Fruit fly (Drosophila melanogaster) whole organism, pupa: ENCODE measurements around the gene Gpo3.

Experiments
- CG10348 ChIP-seq: fragments of 200-800 bp; sonication (Bioruptor generic); IDR thresholded peaks from 2 replicates; pipeline ENCODE4 v1.3.6; 2022; ENCODE audit warnings: missing biosample characterization, missing genetic modification characterization
- CG12605 ChIP-seq: fragments of 200-800 bp; sonication (Bioruptor generic); IDR thresholded peaks from 2 replicates; pipeline ENCODE4 v1.3.6; 2022; ENCODE audit warnings: missing biosample characterization, missing genetic modification characterization
- CG13204 ChIP-seq: fragments of 200-800 bp; sonication (Bioruptor generic); optimal IDR thresholded peaks from 2 replicates; lab custom pipeline; 2018; ENCODE audit warnings: missing biosample characterization, mild to moderate bottlenecking, missing genetic modification characterization, moderate library complexity
- CG14655 ChIP-seq: fragments of 200-800 bp; sonication (Bioruptor generic); optimal IDR thresholded peaks from 3 replicates; lab custom pipeline; 2017; ENCODE audit warnings: mild to moderate bottlenecking, missing biosample characterization, missing genetic modification reagents, missing genetic modification characterization
- CG15710 ChIP-seq: fragments of 200-800 bp; sonication (Bioruptor generic); optimal IDR thresholded peaks from 2 replicates; lab custom pipeline; 2018; ENCODE audit warnings: missing biosample characterization, mild to moderate bottlenecking, missing genetic modification characterization, moderate library complexity
- CG17806 ChIP-seq: fragments of 200-800 bp; sonication (Bioruptor generic); optimal IDR thresholded peaks from 2 replicates; lab custom pipeline; 2018; ENCODE audit warnings: missing biosample characterization, mild to moderate bottlenecking, missing genetic modification characterization, moderate library complexity
- CG32121 ChIP-seq: fragments of 200-800 bp; sonication (Bioruptor generic); IDR thresholded peaks from 2 replicates; pipeline ENCODE4 v1.3.6; 2022; ENCODE audit warnings: missing biosample characterization, missing genetic modification characterization
- CG34367 ChIP-seq: fragments of 200-800 bp; sonication (Bioruptor generic); optimal IDR thresholded peaks from 2 replicates; lab custom pipeline; 2018; ENCODE audit warnings: missing biosample characterization, mild to moderate bottlenecking, missing genetic modification characterization
- CG4496 ChIP-seq: fragments of 200-800 bp; sonication (Bioruptor generic); IDR thresholded peaks from 3 replicates; pipeline ENCODE4 v1.3.6; 2022; ENCODE audit warnings: missing biosample characterization, missing genetic modification characterization
- CG8159 ChIP-seq: fragments of 200-800 bp; sonication (Bioruptor generic); optimal IDR thresholded peaks from 3 replicates; lab custom pipeline; 2018; ENCODE audit warnings: missing biosample characterization, mild to moderate bottlenecking, missing genetic modification characterization, moderate library complexity
- CG8301 ChIP-seq: fragments of 200-800 bp; sonication (Bioruptor generic); optimal IDR thresholded peaks from 2 replicates; lab custom pipeline; 2018; ENCODE audit warnings: missing biosample characterization, mild to moderate bottlenecking, missing genetic modification characterization
- CG9948 ChIP-seq: fragments of 200-800 bp; sonication (Bioruptor generic); optimal IDR thresholded peaks from 2 replicates; lab custom pipeline; 2018; ENCODE audit warnings: missing biosample characterization, mild to moderate bottlenecking, missing genetic modification characterization, moderate library complexity
- D1 ChIP-seq: fragments of 200-800 bp; sonication (Bioruptor generic); optimal IDR thresholded peaks from 2 replicates; lab custom pipeline; 2018; ENCODE audit warnings: missing biosample characterization, mild to moderate bottlenecking, missing genetic modification characterization, moderate library complexity
- EcR ChIP-seq: fragments of 200-800 bp; sonication (Bioruptor generic); optimal IDR thresholded peaks from 3 replicates; lab custom pipeline; 2019; ENCODE audit warnings: missing biosample characterization, missing genetic modification characterization, mild to moderate bottlenecking, moderate library complexity, missing genetic modification reagents
- Ets98B ChIP-seq: fragments of 200-800 bp; sonication (Bioruptor generic); IDR thresholded peaks from 2 replicates; pipeline ENCODE4 v1.3.6; 2022; ENCODE audit warnings: missing biosample characterization, missing genetic modification characterization
- Pif1A ChIP-seq: fragments of 200-800 bp; sonication (Bioruptor generic); optimal IDR thresholded peaks from 3 replicates; lab custom pipeline; 2016; ENCODE audit warnings: missing biosample characterization, missing genetic modification characterization
- Pif1B ChIP-seq: fragments of 200-800 bp; sonication (Bioruptor generic); optimal IDR thresholded peaks from 3 replicates; lab custom pipeline; 2016; ENCODE audit warnings: missing biosample characterization, missing genetic modification characterization
- Snoo ChIP-seq: fragments of 200-800 bp; sonication (Bioruptor generic); optimal IDR thresholded peaks from 3 replicates; lab custom pipeline; 2017; ENCODE audit warnings: missing biosample characterization, mild to moderate bottlenecking, missing genetic modification characterization, inconsistent platforms
- fd96Ca ChIP-seq: fragments of 200-800 bp; sonication (Bioruptor generic); IDR thresholded peaks from 3 replicates; pipeline ENCODE4 v1.3.6; 2022; ENCODE audit warnings: missing biosample characterization, missing genetic modification characterization
- gl ChIP-seq: fragments of 200-800 bp; sonication (Bioruptor generic); optimal IDR thresholded peaks from 2 replicates; lab custom pipeline; 2018; ENCODE audit warnings: missing biosample characterization, mild to moderate bottlenecking, missing genetic modification characterization
- rn ChIP-seq: fragments of 200-800 bp; sonication (Bioruptor generic); IDR thresholded peaks from 2 replicates; pipeline ENCODE4 v1.3.6; 2022; ENCODE audit warnings: missing biosample characterization, missing genetic modification characterization

The Gpo3 gene

dm6 chr2L:13707915-13708314 is at the start of gene Gpo3:
Gene Gpo3, plus strand, starts transcription at chr2L:13708215.
- TF ChIP-seq CG12605 (GFP tag; lab: Robert Waterston, UW), result no peak
- TF ChIP-seq, all 21 proteins: peak for 0

- TF ChIP-seq CG32121 (GFP tag; lab: Robert Waterston, UW) (peak; percentile 77), Snoo (tag; lab: Kevin White, UChicago) (no peak), D1 (tag; lab: Kevin White, UChicago) (no peak), EcR (GFP tag; lab: Kevin White, UChicago) (no peak), CG17806 (tag; lab: Kevin White, UChicago) (peak; percentile 38), fd96Ca (peak; percentile 73; the same call in 2 of the 3 replicates), CG13204 (GFP tag; lab: Kevin White, UChicago) (peak; percentile 86), Pif1B (GFP tag; lab: Kevin White, UChicago) (peak; percentile 48), CG8301 (tag; lab: Kevin White, UChicago) (peak; percentile 15), CG10348 (no peak), CG9948 (no peak), CG4496 (GFP tag; lab: Robert Waterston, UW) (peak; percentile 88), CG14655 (peak; percentile 51), CG34367 (tag; lab: Kevin White, UChicago) (peak; percentile 60), CG12605 (GFP tag; lab: Robert Waterston, UW) (peak; percentile 88), Pif1A (GFP tag; lab: Kevin White, UChicago) (peak; percentile 75), gl (tag; lab: Kevin White, UChicago) (peak; percentile 88), rn (GFP tag; lab: Robert Waterston, UW) (peak; percentile 60), Ets98B (GFP tag; lab: Robert Waterston, UW) (peak; percentile 85), CG15710 (tag; lab: Kevin White, UChicago) (peak; percentile 42), CG8159 (tag; lab: Kevin White, UChicago) (peak; percentile 57)
- TF ChIP-seq, all 21 proteins: peak for 16
Observed at dm6 chr2L:13665025-13665881, 42.8 kb upstream of the Gpo3 start, which contains the start of gene CG18507. Gene CG18507, plus strand, starts transcription at chr2L:13665525.

- TF ChIP-seq CG10348, result 0 out of 2 replicates have a peak, but pooled peaks have one; percentile 26
- TF ChIP-seq CG8301 (tag; lab: Kevin White, UChicago), result peak; percentile 54
- TF ChIP-seq Snoo (tag; lab: Kevin White, UChicago), result peak; percentile 69
- TF ChIP-seq rn (GFP tag; lab: Robert Waterston, UW), result no peak
- TF ChIP-seq CG34367 (tag; lab: Kevin White, UChicago), result peak; percentile 67
- peak; percentile 66 for TF ChIP-seq CG14655
- 0 out of 2 replicates have a peak, but pooled peaks have one; percentile 38 for TF ChIP-seq CG32121 (GFP tag; lab: Robert Waterston, UW)
- peak; percentile 86 for TF ChIP-seq Pif1A (GFP tag; lab: Kevin White, UChicago)
- peak; percentile 82 for TF ChIP-seq CG15710 (tag; lab: Kevin White, UChicago)
- TF ChIP-seq gl (tag; lab: Kevin White, UChicago), result no peak
- TF ChIP-seq CG9948, result peak; percentile 44
- TF ChIP-seq D1 (tag; lab: Kevin White, UChicago), result peak; percentile 11
- TF ChIP-seq CG13204 (GFP tag; lab: Kevin White, UChicago), result peak; percentile 98
- peak; percentile 45 for TF ChIP-seq CG17806 (tag; lab: Kevin White, UChicago)
- TF ChIP-seq CG12605 (GFP tag; lab: Robert Waterston, UW), result 0 out of 2 replicates have a peak, but pooled peaks have one; percentile 22
- peak; percentile 69 for TF ChIP-seq CG8159 (tag; lab: Kevin White, UChicago)
- no peak for TF ChIP-seq EcR (GFP tag; lab: Kevin White, UChicago)
- TF ChIP-seq CG4496 (GFP tag; lab: Robert Waterston, UW), result peak; percentile 67; the same call in 2 of the 3 replicates
- peak; percentile 22; the same call in 1 of the 2 replicates for TF ChIP-seq Ets98B (GFP tag; lab: Robert Waterston, UW)
- TF ChIP-seq Pif1B (GFP tag; lab: Kevin White, UChicago), result peak; percentile 48
- no peak; the same call in 2 of the 3 replicates for TF ChIP-seq fd96Ca
- TF ChIP-seq, all 21 proteins: peak for 17
Observed at dm6 chr2L:13666017-13666667, 41.9 kb upstream of the Gpo3 start.

dm6 chr2L:13699057-13699456 is 9.0 kb upstream of the Gpo3 start:
- TF ChIP-seq CG13204 (GFP tag; lab: Kevin White, UChicago), result no peak
- TF ChIP-seq fd96Ca, result 0 out of 3 replicates have a peak, but pooled peaks have one; percentile 16
- TF ChIP-seq CG32121 (GFP tag; lab: Robert Waterston, UW), result no peak
- no peak for TF ChIP-seq CG8301 (tag; lab: Kevin White, UChicago)
- TF ChIP-seq CG4496 (GFP tag; lab: Robert Waterston, UW), result no peak
- TF ChIP-seq CG14655, result peak; percentile 15
- TF ChIP-seq CG9948, result no peak
- TF ChIP-seq CG10348, result no peak
- no peak for TF ChIP-seq CG15710 (tag; lab: Kevin White, UChicago)
- TF ChIP-seq rn (GFP tag; lab: Robert Waterston, UW), result no peak
- no peak for TF ChIP-seq D1 (tag; lab: Kevin White, UChicago)
- no peak for TF ChIP-seq Snoo (tag; lab: Kevin White, UChicago)
- TF ChIP-seq Pif1A (GFP tag; lab: Kevin White, UChicago), result no peak
- peak; percentile 53 for TF ChIP-seq CG8159 (tag; lab: Kevin White, UChicago)
- TF ChIP-seq Ets98B (GFP tag; lab: Robert Waterston, UW), result no peak
- no peak for TF ChIP-seq CG17806 (tag; lab: Kevin White, UChicago)
- TF ChIP-seq CG34367 (tag; lab: Kevin White, UChicago), result no peak
- no peak for TF ChIP-seq EcR (GFP tag; lab: Kevin White, UChicago)
- no peak for TF ChIP-seq gl (tag; lab: Kevin White, UChicago)
